Fruit fly (Drosophila melanogaster) whole organism, embryonic: ENCODE data around the gene CG12299.
A peak's percentile ranks its signal among the peaks of the same experiment; 100 is the strongest.

Source experiments
- Ada2b ChIP-seq: fragments of 200-800 bp; sonication (Bioruptor generic); IDR thresholded peaks from 2 replicates; pipeline ENCODE4 v1.3.6; 2022; ENCODE audit warnings: missing biosample characterization, missing genetic modification characterization
- Atf6 ChIP-seq: fragments of 200-800 bp; sonication (Bioruptor generic); IDR thresholded peaks from 2 replicates; pipeline ENCODE4 v1.3.6; 2022; ENCODE audit warnings: missing biosample characterization, missing genetic modification characterization
- CG10431 ChIP-seq: fragments of 200-800 bp; sonication (Bioruptor generic); optimal IDR thresholded peaks from 3 replicates; lab custom pipeline; 2018; ENCODE audit warnings: missing biosample characterization, mild to moderate bottlenecking, missing genetic modification characterization
- CG11093 ChIP-seq: fragments of 200-800 bp; sonication (Bioruptor generic); IDR thresholded peaks from 3 replicates; pipeline ENCODE4 v1.3.6; 2022; ENCODE audit warnings: missing biosample characterization, missing genetic modification characterization
- CG11247 ChIP-seq: fragments of 200-800 bp; sonication (Bioruptor generic); IDR thresholded peaks from 2 replicates; pipeline ENCODE4 v1.3.6; 2022; ENCODE audit warnings: missing biosample characterization, missing genetic modification characterization
- CG12155 ChIP-seq: fragments of 200-800 bp; sonication (Bioruptor generic); optimal IDR thresholded peaks from 3 replicates; lab custom pipeline; 2016; ENCODE audit warnings: missing biosample characterization, missing genetic modification characterization
- CG13287 ChIP-seq: fragments of 200-800 bp; sonication (Bioruptor generic); IDR thresholded peaks from 2 replicates; pipeline ENCODE4 v1.3.6; 2022; ENCODE audit warnings: missing biosample characterization, missing genetic modification characterization; ENCODE audit not compliant: partially characterized antibody
- CG1529 ChIP-seq: fragments of 200-800 bp; sonication (Bioruptor generic); optimal IDR thresholded peaks from 3 replicates; lab custom pipeline; 2018; ENCODE audit warnings: missing biosample characterization, missing genetic modification characterization
- CG1603 ChIP-seq: fragments of 200-800 bp; sonication (Bioruptor generic); optimal IDR thresholded peaks from 2 replicates; lab custom pipeline; 2019; ENCODE audit warnings: missing biosample characterization, mild to moderate bottlenecking, missing genetic modification characterization, moderate library complexity
- CG17612 ChIP-seq: fragments of 200-800 bp; sonication (Bioruptor generic); IDR thresholded peaks from 2 replicates; pipeline ENCODE4 v1.3.6; 2022; ENCODE audit warnings: missing biosample characterization, missing genetic modification characterization
- CG18262 ChIP-seq: fragments of 200-800 bp; optimal IDR thresholded peaks from 3 replicates; lab custom pipeline; 2019; ENCODE audit warnings: missing biosample characterization, mild to moderate bottlenecking, missing genetic modification characterization, moderate library complexity
- CG30403 ChIP-seq: fragments of 200-800 bp; sonication (Bioruptor generic); optimal IDR thresholded peaks from 3 replicates; lab custom pipeline; 2016; ENCODE audit warnings: missing biosample characterization, missing genetic modification characterization
- CG4854 ChIP-seq: fragments of 200-800 bp; sonication (Bioruptor generic); optimal IDR thresholded peaks from 2 replicates; lab custom pipeline; 2016; ENCODE audit warnings: missing biosample characterization, missing genetic modification characterization, inconsistent platforms
- CG5953 ChIP-seq: fragments of 200-800 bp; sonication (Bioruptor generic); IDR thresholded peaks from 2 replicates; pipeline ENCODE4 v1.3.6; 2022; ENCODE audit warnings: missing biosample characterization, missing genetic modification characterization
- CG7357 ChIP-seq: fragments of 200-800 bp; sonication (Bioruptor generic); IDR thresholded peaks from 3 replicates; pipeline ENCODE4 v1.3.6; 2022; ENCODE audit warnings: missing biosample characterization, missing genetic modification characterization
- CG8281 ChIP-seq: fragments of 200-800 bp; sonication (Bioruptor generic); optimal IDR thresholded peaks from 2 replicates; lab custom pipeline; 2018; ENCODE audit warnings: missing biosample characterization, mild to moderate bottlenecking, missing genetic modification characterization, moderate library complexity
- CG8290 ChIP-seq, 3 experiments: fragments of 200-800 bp; sonication (Bioruptor generic); optimal IDR thresholded peaks; 2 replicates each; lab custom pipeline; 2016 to 2019; ENCODE audit warnings: missing biosample characterization in 3 of 3, missing genetic modification characterization in 3 of 3, mild to moderate bottlenecking in 2 of 3, moderate library complexity in 1 of 3
- CG8388 ChIP-seq: fragments of 200-800 bp; sonication (Bioruptor generic); optimal IDR thresholded peaks from 2 replicates; lab custom pipeline; 2019; ENCODE audit warnings: missing biosample characterization, mild to moderate bottlenecking, missing genetic modification characterization, moderate library complexity
- CG8478 ChIP-seq: fragments of >200 bp; optimal IDR thresholded peaks from 2 replicates; lab custom pipeline; 2018
- CG9727 ChIP-seq: fragments of 200-800 bp; sonication (Bioruptor generic); optimal IDR thresholded peaks from 3 replicates; lab custom pipeline; 2017; ENCODE audit warnings: missing biosample characterization, mild to moderate bottlenecking, missing genetic modification characterization
- CoRest ChIP-seq: fragments of 200-800 bp; sonication (Bioruptor generic); optimal IDR thresholded peaks from 3 replicates; lab custom pipeline; 2018; ENCODE audit warnings: missing biosample characterization, mild to moderate bottlenecking, missing genetic modification characterization, moderate library complexity
- Dip3 ChIP-seq: fragments of 200-800 bp; sonication (Bioruptor generic); optimal IDR thresholded peaks from 3 replicates; lab custom pipeline; 2016; ENCODE audit warnings: missing biosample characterization, missing genetic modification characterization
- ERR ChIP-seq: fragments of 200-800 bp; sonication (Bioruptor generic); optimal IDR thresholded peaks from 2 replicates; lab custom pipeline; 2016; ENCODE audit warnings: missing biosample characterization, missing genetic modification characterization
- Fer1 ChIP-seq: fragments of 200-800 bp; sonication (Bioruptor generic); optimal IDR thresholded peaks from 2 replicates; lab custom pipeline; 2017; ENCODE audit warnings: missing biosample characterization, mild to moderate bottlenecking, missing genetic modification characterization
- H2.0 ChIP-seq: fragments of 200-800 bp; sonication (Bioruptor generic); IDR thresholded peaks from 2 replicates; pipeline ENCODE4 v1.3.6; 2022; ENCODE audit warnings: missing biosample characterization, missing genetic modification characterization
- Hmr ChIP-seq: fragments of 200-800 bp; sonication (Bioruptor generic); optimal IDR thresholded peaks from 3 replicates; lab custom pipeline; 2017; ENCODE audit warnings: mild to moderate bottlenecking, missing biosample characterization, missing genetic modification reagents, missing genetic modification characterization
- Hr51 ChIP-seq, 2 experiments: fragments of 200-800 bp; sonication (Bioruptor generic); optimal IDR thresholded peaks; 2 replicates in 1 of 2; 3 replicates in 1 of 2; lab custom pipeline; 2016 to 2018; ENCODE audit warnings: missing biosample characterization in 2 of 2, missing genetic modification characterization in 2 of 2, mild to moderate bottlenecking in 1 of 2, moderate library complexity in 1 of 2
- Hsf ChIP-seq: fragments of 200-800 bp; sonication (Bioruptor generic); optimal IDR thresholded peaks from 3 replicates; lab custom pipeline; 2016; ENCODE audit warnings: missing biosample characterization, missing genetic modification characterization
- Sox102F ChIP-seq: fragments of 200-800 bp; sonication (Bioruptor generic); optimal IDR thresholded peaks from 2 replicates; lab custom pipeline; 2018; ENCODE audit warnings: missing biosample characterization, mild to moderate bottlenecking, missing genetic modification characterization, moderate library complexity
- Sry-β ChIP-seq: fragments of 200-800 bp; sonication (Bioruptor generic); optimal IDR thresholded peaks from 2 replicates; lab custom pipeline; 2018; ENCODE audit warnings: missing biosample characterization, mild to moderate bottlenecking, missing genetic modification characterization, moderate library complexity
- Vsx1 ChIP-seq: fragments of 200-800 bp; sonication (Bioruptor generic); optimal IDR thresholded peaks from 2 replicates; lab custom pipeline; 2017; ENCODE audit warnings: missing biosample characterization, mild to moderate bottlenecking, missing genetic modification characterization, missing genetic modification reagents
- Xbp1 ChIP-seq: fragments of 200-800 bp; sonication (Bioruptor generic); optimal IDR thresholded peaks from 3 replicates; lab custom pipeline; 2016; ENCODE audit warnings: missing biosample characterization, mild to moderate bottlenecking, missing genetic modification characterization
- ase ChIP-seq: fragments of 200-800 bp; sonication (Bioruptor generic); IDR thresholded peaks from 3 replicates; pipeline ENCODE4 v1.3.6; 2022; ENCODE audit warnings: missing biosample characterization, missing genetic modification characterization
- bcd ChIP-seq: fragments of 200-800 bp; sonication (Bioruptor generic); optimal IDR thresholded peaks from 2 replicates; lab custom pipeline; 2017; ENCODE audit warnings: missing biosample characterization, mild to moderate bottlenecking, missing genetic modification characterization
- cas ChIP-seq: fragments of 200-800 bp; sonication (Bioruptor generic); IDR thresholded peaks from 2 replicates; pipeline ENCODE4 v1.3.6; 2022; ENCODE audit warnings: missing biosample characterization, missing genetic modification characterization
- cato ChIP-seq: fragments of 200-800 bp; sonication (Bioruptor generic); optimal IDR thresholded peaks from 2 replicates; lab custom pipeline; 2016; ENCODE audit warnings: missing biosample characterization, missing genetic modification characterization, borderline replicate concordance
- dmrt99B ChIP-seq: fragments of 200-800 bp; sonication (Bioruptor generic); optimal IDR thresholded peaks from 2 replicates; lab custom pipeline; 2018; ENCODE audit warnings: missing biosample characterization, mild to moderate bottlenecking, missing genetic modification characterization, moderate library complexity
- emc ChIP-seq: fragments of 200-800 bp; sonication (Bioruptor generic); optimal IDR thresholded peaks from 2 replicates; lab custom pipeline; 2016; ENCODE audit warnings: missing biosample characterization, missing genetic modification characterization
- fd3F ChIP-seq: fragments of 200-800 bp; sonication (Bioruptor generic); optimal IDR thresholded peaks from 2 replicates; lab custom pipeline; 2018; ENCODE audit warnings: missing biosample characterization, mild to moderate bottlenecking, missing genetic modification characterization, moderate library complexity
- fd96Cb ChIP-seq: fragments of 200-800 bp; sonication (Bioruptor generic); optimal IDR thresholded peaks from 2 replicates; lab custom pipeline; 2018; ENCODE audit warnings: missing biosample characterization, mild to moderate bottlenecking, missing genetic modification characterization, moderate library complexity
- ind ChIP-seq: fragments of 200-800 bp; sonication (Bioruptor generic); optimal IDR thresholded peaks from 3 replicates; lab custom pipeline; 2016; ENCODE audit warnings: missing biosample characterization, missing genetic modification characterization
- kay ChIP-seq: fragments of 200-800 bp; sonication (Bioruptor generic); optimal IDR thresholded peaks from 2 replicates; lab custom pipeline; 2016; ENCODE audit warnings: missing biosample characterization, missing genetic modification characterization
- mirr ChIP-seq: fragments of 200-800 bp; sonication (Bioruptor generic); optimal IDR thresholded peaks from 3 replicates; lab custom pipeline; 2018; ENCODE audit warnings: missing biosample characterization, mild to moderate bottlenecking, missing genetic modification characterization
- odd ChIP-seq: fragments of 200-800 bp; sonication (Bioruptor generic); optimal IDR thresholded peaks from 2 replicates; lab custom pipeline; 2017; ENCODE audit warnings: missing biosample characterization, mild to moderate bottlenecking, missing genetic modification characterization
- phol ChIP-seq: fragments of 200-800 bp; sonication (Bioruptor generic); optimal IDR thresholded peaks from 3 replicates; lab custom pipeline; 2018; ENCODE audit warnings: missing biosample characterization, mild to moderate bottlenecking, missing genetic modification characterization, moderate library complexity
- ranshi ChIP-seq: fragments of 200-800 bp; sonication (Bioruptor generic); IDR thresholded peaks from 2 replicates; pipeline ENCODE4 v1.3.6; 2022; ENCODE audit warnings: missing biosample characterization, missing genetic modification characterization
- seq ChIP-seq: fragments of 200-800 bp; sonication (Bioruptor generic); IDR thresholded peaks from 2 replicates; pipeline ENCODE4 v1.3.6; 2022; ENCODE audit warnings: missing biosample characterization, missing genetic modification characterization
- sima ChIP-seq: fragments of 200-800 bp; sonication (Bioruptor generic); optimal IDR thresholded peaks from 2 replicates; lab custom pipeline; 2016; ENCODE audit warnings: missing biosample characterization, missing genetic modification characterization
- stwl ChIP-seq: fragments of 200-800 bp; sonication (Bioruptor generic); optimal IDR thresholded peaks from 3 replicates; lab custom pipeline; 2018; ENCODE audit warnings: missing biosample characterization, mild to moderate bottlenecking, missing genetic modification characterization, moderate library complexity
- tna ChIP-seq: fragments of 200-800 bp; sonication (Bioruptor generic); IDR thresholded peaks from 2 replicates; pipeline ENCODE4 v1.3.6; 2022; ENCODE audit warnings: missing biosample characterization, missing genetic modification characterization; ENCODE audit not compliant: partially characterized antibody

Gene CG12299

dm6 chr2L:10697992-10698391, 39.2 kb upstream of the CG12299 start, which contains the start of gene CG7300 (continued):
- TF ChIP-seq tna (GFP tag; lab: Robert Waterston, UW) (no peak), CG1603 (peak; percentile 48), CG1529 (GFP tag; lab: Kevin White, UChicago) (no peak), CG8281 (tag; lab: Kevin White, UChicago) (no peak), odd (GFP tag; lab: Kevin White, UChicago) (no peak), CG30403 (peak; percentile 62), fd96Cb (tag; lab: Kevin White, UChicago) (peak; percentile 52), emc (no peak), Hsf (GFP tag; lab: Kevin White, UChicago) (peak; percentile 45), cas (no peak), ind (GFP tag; lab: Kevin White, UChicago) (peak; percentile 63), Atf6 (peak; percentile 68; the same call in 1 of the 2 replicates), ranshi (GFP tag; lab: Robert Waterston, UW) (no peak), kay (GFP tag; lab: Kevin White, UChicago) (no peak), CG18262 (peak; percentile 59), CG17612 (GFP tag; lab: Robert Waterston, UW) (0 out of 2 replicates have a peak, but pooled peaks have one; percentile 25), cato (GFP tag; lab: Kevin White, UChicago) (peak; percentile 5), Hmr (GFP tag; lab: Kevin White, UChicago) (peak; percentile 49), sima (GFP tag; lab: Kevin White, UChicago) (no peak), stwl (tag; lab: Kevin White, UChicago) (no peak), CG10431 (GFP tag; lab: Kevin White, UChicago) (no peak), CG8478 (lab: Kevin White, UChicago) (no peak), CoRest (tag; lab: Kevin White, UChicago) (peak; percentile 48), CG4854 (GFP tag; lab: Kevin White, UChicago) (peak; percentile 36), Vsx1 (GFP tag; lab: Kevin White, UChicago) (no peak), CG13287 (GFP tag; lab: Robert Waterston, UW) (no peak), Xbp1 (GFP tag; lab: Kevin White, UChicago) (peak; percentile 56), dmrt99B (peak; percentile 56), bcd (peak; percentile 58), H2.0 (peak; percentile 35; the same call in 1 of the 2 replicates), Ada2b (no peak), mirr (no peak), CG8388 (GFP tag; lab: Kevin White, UChicago) (peak; percentile 39), CG9727 (GFP tag; lab: Kevin White, UChicago) (peak; percentile 17), seq (GFP tag; lab: Robert Waterston, UW) (no peak), Hr51 (GFP tag; optimal IDR thresholded peaks at IDR 0.05; lab: Kevin White, UChicago) (peak; percentile 6 to 40), CG5953 (GFP tag; lab: Robert Waterston, UW) (no peak), Sry-β (GFP tag; lab: Kevin White, UChicago) (no peak), CG7357 (GFP tag; lab: Robert Waterston, UW) (peak; percentile 60; the same call in 1 of the 3 replicates), CG12155 (GFP tag; lab: Kevin White, UChicago) (peak; percentile 53), phol (peak; percentile 51), ase (GFP tag; lab: Robert Waterston, UW) (peak; percentile 33; the same call in 1 of the 3 replicates), CG11247 (peak; percentile 70), fd3F (peak; percentile 54), Sox102F (GFP tag; lab: Kevin White, UChicago) (peak; percentile 64), CG8290 (GFP tag; optimal IDR thresholded peaks at IDR 0.05; lab: Kevin White, UChicago) (no peak), CG8290 (tag; optimal IDR thresholded peaks at IDR 0.05; lab: Kevin White, UChicago) (no peak), Fer1 (GFP tag; lab: Kevin White, UChicago) (no peak), ERR (GFP tag; lab: Kevin White, UChicago) (no peak), Dip3 (GFP tag; lab: Kevin White, UChicago) (peak; percentile 57), CG11093 (no peak)
